Worm (Caenorhabditis elegans): ENCODE measurements around the gene Y102E9.6.

ce11 chrIII:6722208-6722679 lies 14.2 kb downstream of the Y102E9.6 start, which contains the start of the genes bath-41 and F37A4.2:
- TF ChIP-seq nhr-76 (tag; optimal IDR thresholded peaks at IDR 0.05) = no peak
- TF ChIP-seq unc-62 (GFP tag; optimal IDR thresholded peaks at IDR 0.05) = no peak
- TF ChIP-seq snu-23 (GFP tag; optimal IDR thresholded peaks at IDR 0.05) = no peak
- no peak for TF ChIP-seq nhr-11 (tag; optimal IDR thresholded peaks at IDR 0.05)
- no peak for TF ChIP-seq lin-13 (GFP tag; optimal IDR thresholded peaks at IDR 0.05)
- no peak for TF ChIP-seq pag-3 (tag; optimal IDR thresholded peaks at IDR 0.05; ENCODE audit: borderline replicate concordance, insufficient read depth)
- TF ChIP-seq lsy-2 (tag; optimal IDR thresholded peaks at IDR 0.05) = no peak
- TF ChIP-seq fkh-10 (GFP tag; optimal IDR thresholded peaks at IDR 0.05) = no peak
- no peak for TF ChIP-seq snpc-4 (tag; optimal IDR thresholded peaks at IDR 0.05)
